Worm (Caenorhabditis elegans) whole organism, young adult: ENCODE measurements around the gene cpg-20.

Experiments used
- B0019.2 ChIP-seq: fragments of 200-800 bp; sonication (Bioruptor generic); conservative IDR thresholded peaks from 2 replicates; pipeline ENCODE4 v1.3.6; 2022; ENCODE audit warnings: missing genetic modification reagents, missing genetic modification characterization, missing compliant biosample characterization
- B0035.1 ChIP-seq: sonication (generic microtip); optimal IDR thresholded peaks from 2 replicates; lab custom pipeline; 2016; ENCODE audit warnings: missing genetic modification characterization, mild to moderate bottlenecking, missing compliant biosample characterization, missing genotype, missing genetic modification reagents
- D2030.7 ChIP-seq: fragments of 200-800 bp; sonication (Bioruptor generic); IDR thresholded peaks from 2 replicates; pipeline ENCODE4 v1.3.6; 2022; ENCODE audit warnings: missing genetic modification reagents, missing genetic modification characterization, missing compliant biosample characterization
- F22D6.2 ChIP-seq: sonication (generic microtip); optimal IDR thresholded peaks from 2 replicates; lab custom pipeline; 2016; ENCODE audit warnings: mild to moderate bottlenecking, missing genetic modification characterization, missing compliant biosample characterization
- F23B12.7 ChIP-seq: sonication (generic microtip); optimal IDR thresholded peaks from 2 replicates; lab custom pipeline; 2017; ENCODE audit warnings: missing genetic modification characterization, mild to moderate bottlenecking, missing compliant biosample characterization, antibody characterized with exemption, moderate library complexity; ENCODE audit not compliant: insufficient read depth
- F33H1.4 ChIP-seq: fragments of 200-800 bp; sonication (Bioruptor generic); IDR thresholded peaks from 2 replicates; pipeline ENCODE4 v1.3.6; 2022; ENCODE audit warnings: missing genetic modification reagents, missing genetic modification characterization, missing compliant biosample characterization
- F57A8.1 ChIP-seq: fragments of 200-800 bp; sonication (Bioruptor generic); optimal IDR thresholded peaks from 2 replicates; lab custom pipeline; 2018; ENCODE audit warnings: mild to moderate bottlenecking, missing genetic modification characterization, moderate library complexity, missing compliant biosample characterization
- K11D2.4 ChIP-seq: fragments of 200-800 bp; sonication (Bioruptor generic); IDR thresholded peaks from 2 replicates; pipeline ENCODE4 v1.3.6; 2022; ENCODE audit warnings: missing genetic modification reagents, missing genetic modification characterization, missing compliant biosample characterization
- T07F8.4 ChIP-seq: sonication (generic microtip); optimal IDR thresholded peaks from 2 replicates; lab custom pipeline; 2016; ENCODE audit warnings: mild to moderate bottlenecking, missing genetic modification characterization, moderate library complexity, missing compliant biosample characterization
- Y53F4B.3 ChIP-seq: fragments of 200-800 bp; sonication (Bioruptor generic); IDR thresholded peaks from 2 replicates; pipeline ENCODE4 v1.3.6; 2022; ENCODE audit warnings: missing genetic modification reagents, missing genetic modification characterization, missing compliant biosample characterization
- Y79H2A.3 ChIP-seq: fragments of 200-800 bp; sonication (Bioruptor generic); conservative IDR thresholded peaks from 2 replicates; pipeline ENCODE4 v1.3.6; 2022; ENCODE audit warnings: missing genetic modification reagents, missing genetic modification characterization, missing compliant biosample characterization
- ZK185.1 ChIP-seq: sonication (generic microtip); optimal IDR thresholded peaks from 2 replicates; lab custom pipeline; 2016; ENCODE audit warnings: mild to moderate bottlenecking, missing genetic modification characterization, missing compliant biosample characterization; ENCODE audit not compliant: poor library complexity, severe bottlenecking
- ama-1 ChIP-seq, 3 experiments: fragments of 150-350 bp in 1 of 3; sonication (generic microtip) in 2 of 3; optimal IDR thresholded peaks; 2 replicates each; lab custom pipeline; 2014 to 2018; ENCODE audit warnings: missing biosample characterization in 2 of 3, missing genetic modification characterization in 2 of 3, missing genetic modification reagents in 2 of 3
- attf-5 ChIP-seq: fragments of 200-800 bp; sonication (Bioruptor generic); optimal IDR thresholded peaks from 2 replicates; lab custom pipeline; 2018; ENCODE audit warnings: mild to moderate bottlenecking, missing genetic modification characterization, missing compliant biosample characterization
- bed-2 ChIP-seq: fragments of 200-800 bp; sonication (Bioruptor generic); IDR thresholded peaks from 2 replicates; pipeline ENCODE4 v1.3.6; 2022; ENCODE audit warnings: missing genetic modification reagents, missing genetic modification characterization, missing compliant biosample characterization
- cebp-1 ChIP-seq, 2 experiments: fragments of 200-800 bp in 1 of 2; sonication (Bioruptor generic) in 1 of 2; sonication (generic microtip) in 1 of 2; IDR thresholded peaks in 1 of 2; optimal IDR thresholded peaks in 1 of 2; 2 replicates each; pipeline versions ENCODE4 v1.3.6 to Lab custom; 2017 to 2022; ENCODE audit warnings: missing compliant biosample characterization in 2 of 2, missing genetic modification characterization in 2 of 2, mild to moderate bottlenecking in 1 of 2, missing genetic modification reagents in 1 of 2, moderate library complexity in 1 of 2
- ceh-58 ChIP-seq: fragments of 200-800 bp; sonication (Bioruptor generic); IDR thresholded peaks from 2 replicates; pipeline ENCODE4 v1.3.6; 2022; ENCODE audit warnings: missing genetic modification characterization, missing compliant biosample characterization
- chd-7 ChIP-seq: sonication (generic microtip); optimal IDR thresholded peaks from 2 replicates; lab custom pipeline; 2016; ENCODE audit warnings: mild to moderate bottlenecking, missing genetic modification characterization, moderate library complexity, missing compliant biosample characterization
- die-1 ChIP-seq: sonication (generic microtip); optimal IDR thresholded peaks from 2 replicates; lab custom pipeline; 2016; ENCODE audit warnings: missing genotype, mild to moderate bottlenecking, missing genetic modification characterization, missing compliant biosample characterization
- dpff-1 ChIP-seq: sonication (generic microtip); optimal IDR thresholded peaks from 2 replicates; lab custom pipeline; 2017; ENCODE audit warnings: mild to moderate bottlenecking, missing genetic modification characterization, missing compliant biosample characterization
- efl-1 ChIP-seq: fragments of 150-350 bp; optimal IDR thresholded peaks from 2 replicates; lab custom pipeline; 2014; ENCODE audit warnings: missing biosample characterization, missing genetic modification reagents, missing genetic modification characterization
- egl-44 ChIP-seq: fragments of 200-800 bp; sonication (Bioruptor generic); IDR thresholded peaks from 2 replicates; pipeline ENCODE4 v1.3.6; 2022; ENCODE audit warnings: missing genetic modification reagents, missing genetic modification characterization, missing compliant biosample characterization
- egrh-3 ChIP-seq: fragments of 200-800 bp; sonication (Bioruptor generic); IDR thresholded peaks from 2 replicates; pipeline ENCODE4 v1.3.6; 2022; ENCODE audit warnings: missing genetic modification reagents, missing genetic modification characterization, missing compliant biosample characterization
- ets-4 ChIP-seq: fragments of 200-800 bp; sonication (Bioruptor generic); optimal IDR thresholded peaks from 2 replicates; lab custom pipeline; 2018; ENCODE audit warnings: mild to moderate bottlenecking, missing genetic modification characterization, missing compliant biosample characterization
- hlh-12 ChIP-seq: sonication (generic microtip); optimal IDR thresholded peaks from 2 replicates; lab custom pipeline; 2016; ENCODE audit warnings: missing genetic modification characterization, missing compliant biosample characterization
- hmg-1.2 ChIP-seq: fragments of 200-800 bp; sonication (Bioruptor generic); IDR thresholded peaks from 2 replicates; pipeline ENCODE4 v1.3.6; 2022; ENCODE audit warnings: missing genetic modification reagents, missing genetic modification characterization, missing compliant biosample characterization
- lag-1 ChIP-seq: fragments of 200-800 bp; sonication (Bioruptor generic); IDR thresholded peaks from 2 replicates; pipeline ENCODE4 v1.3.6; 2022; ENCODE audit warnings: missing genetic modification reagents, missing genetic modification characterization, missing compliant biosample characterization
- let-607 ChIP-seq, 2 experiments: fragments of 200-800 bp in 1 of 2; sonication (Bioruptor generic) in 1 of 2; sonication (generic microtip) in 1 of 2; optimal IDR thresholded peaks; 2 replicates each; lab custom pipeline; 2016 to 2018; ENCODE audit warnings: mild to moderate bottlenecking in 2 of 2, missing compliant biosample characterization in 2 of 2, missing genetic modification characterization in 2 of 2, moderate library complexity in 2 of 2, missing genotype in 1 of 2
- lir-1 ChIP-seq: fragments of 200-800 bp; sonication (Bioruptor generic); conservative IDR thresholded peaks from 2 replicates; pipeline ENCODE4 v1.3.6; 2022; ENCODE audit warnings: missing genetic modification reagents, missing genetic modification characterization, missing compliant biosample characterization
- madf-6 ChIP-seq: fragments of 200-800 bp; sonication (Bioruptor generic); IDR thresholded peaks from 2 replicates; pipeline ENCODE4 v1.3.6; 2022; ENCODE audit warnings: missing genetic modification reagents, missing genetic modification characterization, missing compliant biosample characterization
- madf-8 ChIP-seq: fragments of 200-800 bp; sonication (Bioruptor generic); conservative IDR thresholded peaks from 2 replicates; pipeline ENCODE4 v1.3.6; 2022; ENCODE audit warnings: missing genetic modification reagents, missing genetic modification characterization, missing compliant biosample characterization
- mxl-1 ChIP-seq: sonication (generic microtip); optimal IDR thresholded peaks from 2 replicates; lab custom pipeline; 2016; ENCODE audit warnings: missing genetic modification characterization, missing compliant biosample characterization
- nfyb-1 ChIP-seq: fragments of 200-800 bp; sonication (Bioruptor generic); IDR thresholded peaks from 2 replicates; pipeline ENCODE4 v1.3.6; 2022; ENCODE audit warnings: missing genetic modification reagents, missing genetic modification characterization, missing compliant biosample characterization
- nhr-179 ChIP-seq: sonication (generic microtip); optimal IDR thresholded peaks from 2 replicates; lab custom pipeline; 2016; ENCODE audit warnings: mild to moderate bottlenecking, missing genetic modification characterization, missing compliant biosample characterization
- pha-4 ChIP-seq: fragments of 150-350 bp; sonication (generic microtip); optimal IDR thresholded peaks from 2 replicates; lab custom pipeline; 2014; ENCODE audit warnings: missing biosample characterization, missing genetic modification reagents, missing genetic modification characterization
- rcor-1 ChIP-seq: fragments of 200-800 bp; sonication (Bioruptor generic); IDR thresholded peaks from 2 replicates; pipeline ENCODE4 v1.3.6; 2022; ENCODE audit warnings: missing genetic modification reagents, missing genetic modification characterization, missing compliant biosample characterization
- repo-1 ChIP-seq: sonication (generic microtip); optimal IDR thresholded peaks from 2 replicates; lab custom pipeline; 2017; ENCODE audit warnings: mild to moderate bottlenecking, missing genetic modification characterization, missing compliant biosample characterization
- snpc-1.1 ChIP-seq: sonication (generic microtip); optimal IDR thresholded peaks from 2 replicates; lab custom pipeline; 2017; ENCODE audit warnings: missing genetic modification characterization, mild to moderate bottlenecking, missing compliant biosample characterization, antibody characterized with exemption, moderate library complexity, missing genotype, missing genetic modification reagents; ENCODE audit not compliant: insufficient read depth
- snpc-4 ChIP-seq, 5 experiments: fragments of 150-350 bp in 1 of 5; sonication (generic microtip) in 4 of 5; optimal IDR thresholded peaks; 2 replicates each; lab custom pipeline; 2014 to 2018; ENCODE audit warnings: missing genetic modification characterization in 5 of 5, missing biosample characterization in 3 of 5, antibody characterized with exemption in 2 of 5, mild to moderate bottlenecking in 2 of 5, missing compliant biosample characterization in 2 of 5, missing genotype in 2 of 5, moderate library complexity in 2 of 5, missing genetic modification reagents in 1 of 5
- tlf-1 ChIP-seq: fragments of 200-800 bp; sonication (Bioruptor generic); optimal IDR thresholded peaks from 2 replicates; lab custom pipeline; 2018; ENCODE audit warnings: mild to moderate bottlenecking, missing genetic modification characterization, missing compliant biosample characterization
- unc-62 ChIP-seq: fragments of 150-350 bp; optimal IDR thresholded peaks from 2 replicates; lab custom pipeline; 2014; ENCODE audit warnings: missing biosample characterization, missing genetic modification reagents, missing genetic modification characterization
- xnd-1 ChIP-seq: sonication (generic microtip); optimal IDR thresholded peaks from 2 replicates; lab custom pipeline; 2016; ENCODE audit warnings: missing genotype, missing genetic modification reagents, missing genetic modification characterization, missing compliant biosample characterization
- zfh-2 ChIP-seq: fragments of 200-800 bp; sonication (Bioruptor generic); conservative IDR thresholded peaks from 2 replicates; pipeline ENCODE4 v1.3.6; 2022; ENCODE audit warnings: missing genetic modification reagents, missing genetic modification characterization, missing compliant biosample characterization
- ztf-3 ChIP-seq: fragments of 200-800 bp; sonication (Bioruptor generic); optimal IDR thresholded peaks from 2 replicates; lab custom pipeline; 2018; ENCODE audit warnings: mild to moderate bottlenecking, missing genetic modification characterization, missing compliant biosample characterization

The cpg-20 gene

DNA sequence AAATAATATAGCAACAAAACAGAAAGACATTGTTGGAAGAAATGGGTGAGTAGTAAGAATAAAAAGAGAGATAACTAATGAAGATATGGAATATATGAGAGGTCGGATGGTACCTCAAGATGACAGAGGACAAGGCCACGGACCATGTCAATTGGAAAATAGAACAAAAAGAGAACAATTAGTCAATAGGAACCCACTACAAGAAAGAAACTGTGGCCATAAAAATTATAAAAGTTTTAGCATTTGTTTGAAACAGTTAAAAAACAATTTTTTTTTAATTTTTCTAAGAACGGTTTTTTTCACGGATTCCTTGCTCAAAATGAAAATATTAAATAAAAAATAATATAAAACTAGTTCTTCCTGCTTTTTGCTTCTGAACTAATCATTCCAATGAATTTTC, at the start of gene cpg-20:
TSS of gene cpg-20 (minus strand) at position 101 of the 400 bp plus-strand sequence.
- TF ChIP-seq cebp-1 (GFP tag; IDR thresholded peaks at IDR 0.05; lab: Robert Waterston, UW): no peak
- no peak for TF ChIP-seq cebp-1 (tag; optimal IDR thresholded peaks at IDR 0.05; lab: Kevin White, UChicago)
- TF ChIP-seq unc-62 (GFP tag; lab: Kevin White, UChicago): no peak
- TF ChIP-seq ZK185.1 (tag; lab: Kevin White, UChicago): no peak
- no peak for TF ChIP-seq tlf-1 (GFP tag; lab: Kevin White, UChicago)
- TF ChIP-seq snpc-4 (GFP tag; optimal IDR thresholded peaks at IDR 0.05; lab: Kevin White, UChicago): no peak
- TF ChIP-seq snpc-4 (tag; optimal IDR thresholded peaks at IDR 0.05; lab: Kevin White, UChicago): no peak
- no peak for TF ChIP-seq F22D6.2
- no peak for TF ChIP-seq zfh-2 (GFP tag; lab: Robert Waterston, UW)
- TF ChIP-seq nhr-179: no peak
- no peak for TF ChIP-seq lir-1 (GFP tag; lab: Robert Waterston, UW)
- TF ChIP-seq Y79H2A.3 (GFP tag; lab: Robert Waterston, UW): no peak
- no peak for TF ChIP-seq egl-44

DNA sequence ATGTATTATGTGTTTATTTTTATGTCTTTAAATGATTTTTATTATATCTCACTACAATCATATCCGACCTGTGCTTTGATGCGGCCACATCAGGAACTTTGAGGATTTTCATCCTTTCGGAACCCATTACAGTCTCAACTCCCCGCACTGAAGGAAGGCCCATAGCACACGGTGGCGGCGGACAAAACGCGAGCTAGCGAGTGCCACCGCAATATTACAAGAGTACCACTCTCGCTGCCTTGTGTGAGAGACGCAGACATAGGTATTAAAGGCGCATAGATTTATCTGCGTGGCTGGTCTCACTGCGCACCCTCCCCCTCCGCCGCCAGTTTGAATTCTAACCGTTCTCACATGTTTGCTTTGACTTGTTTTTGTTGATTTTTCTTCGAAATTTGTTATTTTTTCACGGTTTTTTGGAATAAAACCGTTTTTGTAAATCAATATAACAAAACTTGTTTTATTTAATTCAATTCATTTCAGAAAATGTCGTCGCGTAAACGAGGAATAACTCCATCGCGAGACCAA, 41.8 kb upstream of the cpg-20 start, which contains the start of gene zen-4:
TSS of gene zen-4 (plus strand) at position 475 of the 525 bp plus-strand sequence.
- peak; percentile 71; the same call in 1 of the 2 replicates for TF ChIP-seq nfyb-1 (GFP tag; lab: Robert Waterston, UW)
- no peak for TF ChIP-seq egl-44
- no peak for TF ChIP-seq let-607 (tag; optimal IDR thresholded peaks at IDR 0.05; lab: Kevin White, UChicago)
- no peak for TF ChIP-seq K11D2.4 (GFP tag; lab: Robert Waterston, UW)
- TF ChIP-seq F23B12.7 (tag; lab: Kevin White, UChicago): peak; percentile 24
- no peak for TF ChIP-seq hlh-12 (tag; lab: Kevin White, UChicago)
- TF ChIP-seq ama-1 (optimal IDR thresholded peaks at IDR 0.05; lab: Kevin White, UChicago): no peak
- TF ChIP-seq ama-1 (GFP tag; optimal IDR thresholded peaks at IDR 0.05; lab: Kevin White, UChicago): no peak
- TF ChIP-seq Y53F4B.3: peak; percentile 59; the same call in 1 of the 2 replicates
- peak; percentile 89 for TF ChIP-seq F33H1.4
- TF ChIP-seq ets-4 (GFP tag; lab: Kevin White, UChicago): no peak
- no peak for TF ChIP-seq bed-2
- TF ChIP-seq pha-4 (tag; lab: Kevin White, UChicago): no peak
- TF ChIP-seq dpff-1 (tag; lab: Kevin White, UChicago): no peak
- TF ChIP-seq egrh-3 (GFP tag; lab: Robert Waterston, UW): peak; percentile 63
- peak; percentile 5 for TF ChIP-seq chd-7 (tag; lab: Kevin White, UChicago)
- peak; percentile 75 for TF ChIP-seq madf-8 (GFP tag; lab: Robert Waterston, UW)
- peak; percentile 97 for TF ChIP-seq snpc-1.1 (tag; lab: Kevin White, UChicago)
- TF ChIP-seq lag-1: no peak
- TF ChIP-seq rcor-1 (GFP tag; lab: Robert Waterston, UW): peak; percentile 94
- TF ChIP-seq attf-5 (GFP tag; lab: Kevin White, UChicago): no peak
- no peak for TF ChIP-seq die-1 (tag; lab: Kevin White, UChicago)
- TF ChIP-seq Y79H2A.3 (GFP tag; lab: Robert Waterston, UW): no peak
- no peak for TF ChIP-seq F57A8.1 (GFP tag; lab: Kevin White, UChicago)
- peak; percentile 91 for TF ChIP-seq madf-6 (GFP tag; lab: Robert Waterston, UW)
- TF ChIP-seq efl-1 (GFP tag; lab: Kevin White, UChicago): peak; percentile 70
- no peak for TF ChIP-seq mxl-1 (tag; lab: Kevin White, UChicago)
- peak; percentile 55 for TF ChIP-seq B0019.2
- no peak for TF ChIP-seq B0035.1 (tag; lab: Kevin White, UChicago)
- TF ChIP-seq repo-1 (tag; lab: Kevin White, UChicago): peak; percentile 82
- TF ChIP-seq cebp-1 (GFP tag; IDR thresholded peaks at IDR 0.05; lab: Robert Waterston, UW): no peak
- TF ChIP-seq cebp-1 (tag; optimal IDR thresholded peaks at IDR 0.05; lab: Kevin White, UChicago): peak; percentile 42
- peak; percentile 96 for TF ChIP-seq hmg-1.2 (GFP tag; lab: Robert Waterston, UW)
- peak; percentile 95 for TF ChIP-seq D2030.7 (GFP tag; lab: Robert Waterston, UW)
- peak; percentile 36 for TF ChIP-seq T07F8.4 (tag; lab: Kevin White, UChicago)
- no peak for TF ChIP-seq ceh-58 (GFP tag; lab: Robert Waterston, UW)
- no peak for TF ChIP-seq ztf-3 (GFP tag; lab: Kevin White, UChicago)
- peak; percentile 66 for TF ChIP-seq xnd-1
